Worm (Caenorhabditis elegans): ENCODE data around the gene B0507.9.
A peak's percentile ranks its signal among the peaks of the same experiment; 100 is the strongest.
"Not testable (repeated sequence)": the region's sequence is repeated elsewhere in the genome, so short reads cannot be mapped to it uniquely, and the experiment has no call there.

Gene B0507.9

ce11 chrV:8736369-8736768 is 29.5 kb downstream of the B0507.9 start, which contains the start of gene ZC196.3:
Gene ZC196.3, plus strand, starts transcription at chrV:8736669.
- no peak for TF ChIP-seq tbp1 (GFP tag; optimal IDR thresholded peaks at IDR 0.05)

ce11 chrV:8732934-8733333 is 32.9 kb downstream of the B0507.9 start, which contains the start of gene ZC196.4:
Gene ZC196.4, plus strand, starts transcription at chrV:8733106.
- no peak for TF ChIP-seq ceh-58 (GFP tag; IDR thresholded peaks at IDR 0.05)
- TF ChIP-seq nhr-80 (tag; optimal IDR thresholded peaks at IDR 0.05), result peak; percentile 28

- TF ChIP-seq gei-17 (GFP tag; optimal IDR thresholded peaks at IDR 0.05) (no peak), efl-1 (GFP tag; optimal IDR thresholded peaks at IDR 0.05) (no peak), tbx-9 (tag; optimal IDR thresholded peaks at IDR 0.05; ENCODE audit: borderline replicate concordance) (no peak), akir-1 (GFP tag; optimal IDR thresholded peaks at IDR 0.05) (no peak), Y53F4B.3 (GFP tag; IDR thresholded peaks at IDR 0.05) (no peak), hrde-1 (tag; optimal IDR thresholded peaks at IDR 0.05; ENCODE audit: borderline replicate concordance) (no peak), nhr-80 (tag; optimal IDR thresholded peaks at IDR 0.05) (peak; percentile 38), madf-6 (GFP tag; IDR thresholded peaks at IDR 0.05) (no peak)
Measured at ce11 chrV:8730991-8731390, 34.8 kb downstream of the B0507.9 start.

ce11 chrV:8729100-8729499 is 36.7 kb downstream of the B0507.9 start, which contains the start of gene ZC196.5:
Gene ZC196.5, plus strand, starts transcription at chrV:8729400.
- TF ChIP-seq ztf-6 (GFP tag; IDR thresholded peaks at IDR 0.05), result no peak
- TF ChIP-seq F23B12.7 (tag; optimal IDR thresholded peaks at IDR 0.05; ENCODE audit: insufficient read depth), result no peak
- no peak for TF ChIP-seq ccch-3 (GFP tag; optimal IDR thresholded peaks at IDR 0.05)
- no peak for TF ChIP-seq B0336.3 (GFP tag; IDR thresholded peaks at IDR 0.05)
- TF ChIP-seq F10E7.11 (tag; optimal IDR thresholded peaks at IDR 0.05), result no peak
- TF ChIP-seq C06A6.2 (GFP tag; conservative IDR thresholded peaks at IDR 0.05), result no peak
- TF ChIP-seq nhr-27 (tag; optimal IDR thresholded peaks at IDR 0.05), result no peak
- no peak for TF ChIP-seq somi-1 (GFP tag; optimal IDR thresholded peaks at IDR 0.05)
- no peak for TF ChIP-seq lin-35 (GFP tag; optimal IDR thresholded peaks at IDR 0.05)
- TF ChIP-seq snpc-4 (GFP tag; optimal IDR thresholded peaks at IDR 0.05), result no peak
- TF ChIP-seq snpc-4 (tag; optimal IDR thresholded peaks at IDR 0.05), result no peak
- TF ChIP-seq cebp-1 (GFP tag; IDR thresholded peaks at IDR 0.05), result no peak
- TF ChIP-seq cebp-1 (tag; optimal IDR thresholded peaks at IDR 0.05), result no peak
- TF ChIP-seq hrde-1 (tag; optimal IDR thresholded peaks at IDR 0.05; ENCODE audit: borderline replicate concordance), result no peak
- no peak for TF ChIP-seq ets-4 (GFP tag; optimal IDR thresholded peaks at IDR 0.05)
- TF ChIP-seq unc-62 (GFP tag; optimal IDR thresholded peaks at IDR 0.05), result no peak

ce11 chrV:8727077-8727476 is 38.8 kb downstream of the B0507.9 start, which contains the start of gene ZC196.9:
Gene ZC196.9, minus strand, starts transcription at chrV:8727177.
- TF ChIP-seq hlh-12 (tag; optimal IDR thresholded peaks at IDR 0.05), result no peak

ce11 chrV:8726228-8726627 is 39.6 kb downstream of the B0507.9 start, which contains the start of gene droe-8:
Gene droe-8, plus strand, starts transcription at chrV:8726528.
- not testable (repeated sequence) for TF ChIP-seq C06A6.2 (GFP tag; conservative IDR thresholded peaks at IDR 0.05); hsf-1 (GFP tag; IDR thresholded peaks at IDR 0.05); nhr-179 (tag; optimal IDR thresholded peaks at IDR 0.05)

ce11 chrV:8722160-8722559 is 43.7 kb downstream of the B0507.9 start, which contains the start of gene ZC196.8:
Gene ZC196.8, minus strand, starts transcription at chrV:8722260.
- not testable (repeated sequence) for TF ChIP-seq T07F8.4, zim-3, B0261.1 (tag; optimal IDR thresholded peaks at IDR 0.05)
